Fruit fly (Drosophila melanogaster): ENCODE measurements around the gene Ank.

DNA sequence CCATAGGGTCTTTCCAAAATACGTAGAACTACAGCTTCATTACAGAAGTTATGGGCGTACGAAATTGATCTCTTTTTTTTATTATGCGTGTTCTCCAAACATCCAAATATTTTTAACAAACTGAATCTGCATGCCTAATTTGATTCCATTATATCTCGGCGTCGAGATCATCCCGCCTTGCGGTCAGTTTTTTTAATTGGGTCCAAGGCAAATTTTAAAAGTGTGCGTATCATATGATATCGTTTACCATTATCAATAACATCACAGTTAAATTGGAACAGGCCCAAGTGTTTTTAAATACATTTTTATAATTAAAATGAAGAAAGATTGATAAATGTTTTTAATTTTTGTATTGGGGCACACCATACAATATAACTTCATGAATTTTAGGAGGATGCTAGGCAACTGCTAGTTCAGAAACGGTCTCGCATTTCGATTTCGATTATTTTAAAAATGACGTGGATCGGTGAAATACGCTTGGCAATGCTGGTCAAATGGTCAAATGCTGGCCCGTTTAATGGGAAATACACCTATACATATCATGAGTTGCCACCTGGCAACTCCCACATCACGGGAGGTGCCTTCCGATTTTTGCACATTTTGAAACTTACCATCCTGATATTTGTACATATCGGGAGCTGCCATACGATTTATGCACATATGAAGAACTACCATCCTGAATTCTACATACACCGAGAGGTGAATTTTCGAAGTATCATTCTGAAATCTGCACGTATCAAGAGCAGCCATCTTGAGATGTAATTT, 61.3 kb downstream of the Ank start:
- TF ChIP-seq OdsH (GFP tag; optimal IDR thresholded peaks at IDR 0.05) (no peak), achi (GFP tag; optimal IDR thresholded peaks at IDR 0.05) (no peak), CG11762 (GFP tag; optimal IDR thresholded peaks at IDR 0.05; ENCODE audit: insufficient read depth) (no peak), Met (GFP tag; optimal IDR thresholded peaks at IDR 0.05) (no peak), CG31627 (GFP tag; optimal IDR thresholded peaks at IDR 0.05) (no peak), CG6792 (GFP tag; optimal IDR thresholded peaks at IDR 0.05) (no peak)

All from whole organism, prepupa.